Worm (Caenorhabditis elegans): ENCODE measurements around the gene M60.7.

DNA sequence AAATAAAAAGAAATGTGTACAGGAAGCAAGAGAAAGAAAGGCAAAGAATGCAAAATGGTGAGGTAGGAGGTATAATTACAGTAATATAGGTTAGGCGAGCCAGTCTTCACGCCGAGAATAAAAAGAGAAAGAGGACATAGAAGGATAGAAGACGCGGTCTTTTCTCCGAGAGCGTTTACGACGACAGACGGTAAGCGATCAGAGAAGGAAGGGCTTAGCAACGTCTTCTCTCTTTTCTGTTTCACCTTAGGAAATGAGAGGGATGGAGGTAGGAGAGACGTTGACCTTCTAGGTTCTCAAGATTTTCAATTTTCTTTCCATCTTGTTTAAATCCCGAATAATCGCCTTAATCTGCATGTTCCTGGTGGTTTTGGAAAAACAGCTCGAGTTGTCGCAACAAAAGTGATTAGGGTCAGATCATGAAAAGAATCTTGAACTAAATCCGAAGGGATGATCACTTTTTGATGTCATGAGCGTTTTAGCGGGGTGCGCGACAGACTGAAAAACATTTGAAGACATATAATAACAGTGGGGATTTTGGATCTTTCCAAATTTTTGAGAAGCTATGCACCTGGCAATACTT is 10.1 kb upstream of the M60.7 start, which contains the start of gene cutl-29:
- no peak for TF ChIP-seq dao-5 (tag; optimal IDR thresholded peaks at IDR 0.05)
- TF ChIP-seq W03F9.2 (tag; optimal IDR thresholded peaks at IDR 0.05) = no peak

Measured in whole organism, L4/young adult.